Fruit fly (Drosophila melanogaster): ENCODE data around the gene PIG-H.
A peak's percentile ranks its signal among the peaks of the same experiment; 100 is the strongest.

Gene PIG-H

DNA sequence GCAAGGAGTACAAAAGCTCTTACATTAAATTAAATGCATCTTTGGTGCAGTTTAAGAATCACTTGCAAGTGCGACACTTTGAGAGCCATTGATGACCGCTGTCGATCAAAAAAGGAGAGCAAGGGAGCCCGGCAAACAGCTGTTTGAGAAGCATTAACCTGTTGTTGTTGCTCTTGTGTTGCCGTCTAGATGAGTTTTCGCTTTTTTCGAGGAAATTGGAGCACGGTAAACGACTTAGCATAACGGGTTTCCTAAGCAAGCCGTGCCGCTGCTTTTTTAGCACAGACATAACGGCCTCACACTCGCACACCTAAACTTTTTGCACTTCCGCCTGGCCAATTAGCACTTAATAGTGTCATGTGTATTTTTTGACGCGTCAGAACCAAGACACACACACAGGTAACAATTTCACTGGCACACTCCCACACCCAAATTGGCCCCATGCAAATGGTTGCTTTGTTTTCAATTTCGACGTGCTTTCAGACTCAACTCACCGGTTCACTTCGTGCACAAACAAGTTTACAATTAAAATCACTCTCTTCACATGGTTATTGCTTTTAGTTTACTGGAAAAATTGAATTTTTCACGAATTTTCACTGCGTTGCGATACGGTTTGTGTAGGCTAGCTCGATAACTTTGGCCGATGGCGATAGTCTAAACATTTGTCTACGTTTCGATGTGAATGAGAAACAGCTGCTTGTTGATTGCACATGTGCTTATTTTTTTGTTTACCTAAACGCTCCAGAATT, 30.7 kb downstream of the PIG-H start, which contains the start of the genes CG10903 and CG2747 (continued):
- TF ChIP-seq psq (GFP tag; optimal IDR thresholded peaks at IDR 0.05) (no peak), stwl (tag; optimal IDR thresholded peaks at IDR 0.05) (peak; percentile 22), CG17385 (GFP tag; optimal IDR thresholded peaks at IDR 0.05) (no peak), CG14667 (GFP tag; IDR thresholded peaks at IDR 0.05) (no peak), Scr (GFP tag; IDR thresholded peaks at IDR 0.05; ENCODE audit: partially characterized antibody) (peak; percentile 74), pzg (GFP tag; optimal IDR thresholded peaks at IDR 0.05) (peak; percentile 67), chn (GFP tag; optimal IDR thresholded peaks at IDR 0.05) (no peak), fu2 (GFP tag; optimal IDR thresholded peaks at IDR 0.05) (no peak), mam (GFP tag; optimal IDR thresholded peaks at IDR 0.05) (no peak), ci (GFP tag; IDR thresholded peaks at IDR 0.05) (no peak), Opbp (GFP tag; IDR thresholded peaks at IDR 0.05; ENCODE audit: partially characterized antibody) (peak; percentile 59; the same call in 1 of the 3 replicates), Neu2 (GFP tag; optimal IDR thresholded peaks at IDR 0.05; ENCODE audit: borderline replicate concordance) (no peak), CG34224 (GFP tag; IDR thresholded peaks at IDR 0.05; ENCODE audit: partially characterized antibody) (peak; percentile 62), CG11696 (GFP tag; IDR thresholded peaks at IDR 0.05) (no peak), CG43689 (GFP tag; IDR thresholded peaks at IDR 0.05) (no peak), Mad (GFP tag; optimal IDR thresholded peaks at IDR 0.05) (no peak), CG18764 (GFP tag; optimal IDR thresholded peaks at IDR 0.05) (no peak), CG8765 (GFP tag; IDR thresholded peaks at IDR 0.05) (no peak), HLH3B (GFP tag; IDR thresholded peaks at IDR 0.05) (no peak), Dref (GFP tag; IDR thresholded peaks at IDR 0.05) (peak; percentile 68), CG9727 (GFP tag; optimal IDR thresholded peaks at IDR 0.05) (no peak), knrl (GFP tag; IDR thresholded peaks at IDR 0.05; ENCODE audit: partially characterized antibody) (peak; percentile 66), hbn (GFP tag; IDR thresholded peaks at IDR 0.05; ENCODE audit: partially characterized antibody) (peak; percentile 65), CG13624 (GFP tag; optimal IDR thresholded peaks at IDR 0.05) (peak; percentile 17), unpg (GFP tag; optimal IDR thresholded peaks at IDR 0.05) (no peak), Fer1 (GFP tag; optimal IDR thresholded peaks at IDR 0.05) (peak; percentile 25), slp2 (GFP tag; optimal IDR thresholded peaks at IDR 0.05) (no peak), tna (GFP tag; IDR thresholded peaks at IDR 0.05; ENCODE audit: partially characterized antibody) (peak; percentile 35), CG4424 (GFP tag; optimal IDR thresholded peaks at IDR 0.05) (no peak), CG6689 (GFP tag; IDR thresholded peaks at IDR 0.05) (no peak), Ets97D (GFP tag; optimal IDR thresholded peaks at IDR 0.05) (peak; percentile 36), gro (GFP tag; optimal IDR thresholded peaks at IDR 0.05) (peak; percentile 76), cg (GFP tag; optimal IDR thresholded peaks at IDR 0.05) (peak; percentile 80), CG17829 (tag; optimal IDR thresholded peaks at IDR 0.05) (peak; percentile 17), repo (GFP tag; optimal IDR thresholded peaks at IDR 0.05) (no peak), tgo (GFP tag; IDR thresholded peaks at IDR 0.05) (no peak), phol (tag; optimal IDR thresholded peaks at IDR 0.05) (peak; percentile 43), hb (GFP tag; IDR thresholded peaks at IDR 0.05; ENCODE audit: partially characterized antibody) (0 out of 3 replicates have a peak, but pooled peaks have one; percentile 37), MESR4 (GFP tag; optimal IDR thresholded peaks at IDR 0.05) (peak; percentile 82), Asciz (GFP tag; optimal IDR thresholded peaks at IDR 0.05) (no peak), grau (tag; optimal IDR thresholded peaks at IDR 0.05) (peak; percentile 9), sug (tag; optimal IDR thresholded peaks at IDR 0.05) (peak; percentile 70), amos (GFP tag; IDR thresholded peaks at IDR 0.05; ENCODE audit: partially characterized antibody) (peak; percentile 75), dm (GFP tag; optimal IDR thresholded peaks at IDR 0.05) (peak; percentile 89), CG9797 (GFP tag; optimal IDR thresholded peaks at IDR 0.05) (peak; percentile 12), CG17912 (GFP tag; optimal IDR thresholded peaks at IDR 0.05) (no peak), CG15479 (GFP tag; optimal IDR thresholded peaks at IDR 0.05) (no peak), gcm (GFP tag; optimal IDR thresholded peaks at IDR 0.05) (no peak), Dll (GFP tag; IDR thresholded peaks at IDR 0.05; ENCODE audit: partially characterized antibody) (peak; percentile 73)

All from whole organism, embryonic.